Fruit fly (Drosophila melanogaster) whole organism, pupa: ENCODE measurements around the gene rictor.

Experiments
- CG10348 ChIP-seq: fragments of 200-800 bp; sonication (Bioruptor generic); IDR thresholded peaks from 2 replicates; pipeline ENCODE4 v1.3.6; 2022; ENCODE audit warnings: missing biosample characterization, missing genetic modification characterization
- CG12605 ChIP-seq: fragments of 200-800 bp; sonication (Bioruptor generic); IDR thresholded peaks from 2 replicates; pipeline ENCODE4 v1.3.6; 2022; ENCODE audit warnings: missing biosample characterization, missing genetic modification characterization
- CG13204 ChIP-seq: fragments of 200-800 bp; sonication (Bioruptor generic); optimal IDR thresholded peaks from 2 replicates; lab custom pipeline; 2018; ENCODE audit warnings: missing biosample characterization, mild to moderate bottlenecking, missing genetic modification characterization, moderate library complexity
- CG14655 ChIP-seq: fragments of 200-800 bp; sonication (Bioruptor generic); optimal IDR thresholded peaks from 3 replicates; lab custom pipeline; 2017; ENCODE audit warnings: mild to moderate bottlenecking, missing biosample characterization, missing genetic modification reagents, missing genetic modification characterization
- CG15710 ChIP-seq: fragments of 200-800 bp; sonication (Bioruptor generic); optimal IDR thresholded peaks from 2 replicates; lab custom pipeline; 2018; ENCODE audit warnings: missing biosample characterization, mild to moderate bottlenecking, missing genetic modification characterization, moderate library complexity
- CG17806 ChIP-seq: fragments of 200-800 bp; sonication (Bioruptor generic); optimal IDR thresholded peaks from 2 replicates; lab custom pipeline; 2018; ENCODE audit warnings: missing biosample characterization, mild to moderate bottlenecking, missing genetic modification characterization, moderate library complexity
- CG32121 ChIP-seq: fragments of 200-800 bp; sonication (Bioruptor generic); IDR thresholded peaks from 2 replicates; pipeline ENCODE4 v1.3.6; 2022; ENCODE audit warnings: missing biosample characterization, missing genetic modification characterization
- CG34367 ChIP-seq: fragments of 200-800 bp; sonication (Bioruptor generic); optimal IDR thresholded peaks from 2 replicates; lab custom pipeline; 2018; ENCODE audit warnings: missing biosample characterization, mild to moderate bottlenecking, missing genetic modification characterization
- CG4496 ChIP-seq: fragments of 200-800 bp; sonication (Bioruptor generic); IDR thresholded peaks from 3 replicates; pipeline ENCODE4 v1.3.6; 2022; ENCODE audit warnings: missing biosample characterization, missing genetic modification characterization
- CG8159 ChIP-seq: fragments of 200-800 bp; sonication (Bioruptor generic); optimal IDR thresholded peaks from 3 replicates; lab custom pipeline; 2018; ENCODE audit warnings: missing biosample characterization, mild to moderate bottlenecking, missing genetic modification characterization, moderate library complexity
- CG8301 ChIP-seq: fragments of 200-800 bp; sonication (Bioruptor generic); optimal IDR thresholded peaks from 2 replicates; lab custom pipeline; 2018; ENCODE audit warnings: missing biosample characterization, mild to moderate bottlenecking, missing genetic modification characterization
- CG9948 ChIP-seq: fragments of 200-800 bp; sonication (Bioruptor generic); optimal IDR thresholded peaks from 2 replicates; lab custom pipeline; 2018; ENCODE audit warnings: missing biosample characterization, mild to moderate bottlenecking, missing genetic modification characterization, moderate library complexity
- D1 ChIP-seq: fragments of 200-800 bp; sonication (Bioruptor generic); optimal IDR thresholded peaks from 2 replicates; lab custom pipeline; 2018; ENCODE audit warnings: missing biosample characterization, mild to moderate bottlenecking, missing genetic modification characterization, moderate library complexity
- EcR ChIP-seq: fragments of 200-800 bp; sonication (Bioruptor generic); optimal IDR thresholded peaks from 3 replicates; lab custom pipeline; 2019; ENCODE audit warnings: missing biosample characterization, missing genetic modification characterization, mild to moderate bottlenecking, moderate library complexity, missing genetic modification reagents
- Ets98B ChIP-seq: fragments of 200-800 bp; sonication (Bioruptor generic); IDR thresholded peaks from 2 replicates; pipeline ENCODE4 v1.3.6; 2022; ENCODE audit warnings: missing biosample characterization, missing genetic modification characterization
- Pif1A ChIP-seq: fragments of 200-800 bp; sonication (Bioruptor generic); optimal IDR thresholded peaks from 3 replicates; lab custom pipeline; 2016; ENCODE audit warnings: missing biosample characterization, missing genetic modification characterization
- Pif1B ChIP-seq: fragments of 200-800 bp; sonication (Bioruptor generic); optimal IDR thresholded peaks from 3 replicates; lab custom pipeline; 2016; ENCODE audit warnings: missing biosample characterization, missing genetic modification characterization
- Snoo ChIP-seq: fragments of 200-800 bp; sonication (Bioruptor generic); optimal IDR thresholded peaks from 3 replicates; lab custom pipeline; 2017; ENCODE audit warnings: missing biosample characterization, mild to moderate bottlenecking, missing genetic modification characterization, inconsistent platforms
- fd96Ca ChIP-seq: fragments of 200-800 bp; sonication (Bioruptor generic); IDR thresholded peaks from 3 replicates; pipeline ENCODE4 v1.3.6; 2022; ENCODE audit warnings: missing biosample characterization, missing genetic modification characterization
- gl ChIP-seq: fragments of 200-800 bp; sonication (Bioruptor generic); optimal IDR thresholded peaks from 2 replicates; lab custom pipeline; 2018; ENCODE audit warnings: missing biosample characterization, mild to moderate bottlenecking, missing genetic modification characterization

Gene rictor

DNA sequence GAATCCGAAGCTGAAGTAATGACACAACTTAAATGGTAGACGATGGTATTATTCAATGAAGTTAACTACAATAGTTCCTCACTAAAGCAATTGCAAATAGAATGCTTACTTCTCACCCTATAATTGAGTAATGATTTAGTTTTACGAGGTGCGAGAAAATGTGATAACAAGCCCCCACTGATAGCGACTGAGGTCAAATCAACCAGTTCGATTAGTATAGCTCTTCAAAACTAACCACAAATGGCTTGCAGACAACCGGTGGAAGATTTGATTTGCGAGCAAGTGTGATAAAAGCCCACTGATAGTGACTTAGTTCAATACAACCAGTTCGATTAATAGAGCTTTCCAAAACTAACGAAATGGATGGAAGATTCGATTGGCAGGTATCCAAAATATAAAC is 21.7 kb downstream of the rictor start:
- TF ChIP-seq CG34367 (tag; lab: Kevin White, UChicago), result no peak
- TF ChIP-seq Snoo (tag; lab: Kevin White, UChicago), result no peak

DNA sequence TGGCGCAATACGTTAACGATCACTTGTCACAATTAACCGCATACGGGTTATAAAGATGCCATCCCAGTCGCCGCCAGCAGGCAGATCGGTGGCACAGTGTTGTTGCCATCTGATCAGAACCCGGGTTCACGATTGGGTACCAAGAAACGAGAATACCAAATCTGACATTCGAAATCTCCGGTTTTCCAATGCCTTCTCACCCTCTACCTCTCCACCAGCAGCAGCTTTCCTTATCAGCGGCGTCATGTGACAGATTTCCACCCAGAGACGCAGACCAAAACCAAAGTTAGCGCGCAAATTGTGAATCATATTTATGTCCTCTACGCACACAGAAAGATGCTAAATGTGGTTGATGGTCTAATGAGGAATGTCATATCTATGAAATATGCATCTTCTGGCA is 22.4 kb downstream of the rictor start:
- TF ChIP-seq Ets98B (GFP tag; lab: Robert Waterston, UW), result no peak
- no peak for TF ChIP-seq D1 (tag; lab: Kevin White, UChicago)
- no peak for TF ChIP-seq Snoo (tag; lab: Kevin White, UChicago)
- TF ChIP-seq fd96Ca, result no peak
- no peak for TF ChIP-seq Pif1A (GFP tag; lab: Kevin White, UChicago)
- TF ChIP-seq, all 21 proteins: peak for 0

DNA sequence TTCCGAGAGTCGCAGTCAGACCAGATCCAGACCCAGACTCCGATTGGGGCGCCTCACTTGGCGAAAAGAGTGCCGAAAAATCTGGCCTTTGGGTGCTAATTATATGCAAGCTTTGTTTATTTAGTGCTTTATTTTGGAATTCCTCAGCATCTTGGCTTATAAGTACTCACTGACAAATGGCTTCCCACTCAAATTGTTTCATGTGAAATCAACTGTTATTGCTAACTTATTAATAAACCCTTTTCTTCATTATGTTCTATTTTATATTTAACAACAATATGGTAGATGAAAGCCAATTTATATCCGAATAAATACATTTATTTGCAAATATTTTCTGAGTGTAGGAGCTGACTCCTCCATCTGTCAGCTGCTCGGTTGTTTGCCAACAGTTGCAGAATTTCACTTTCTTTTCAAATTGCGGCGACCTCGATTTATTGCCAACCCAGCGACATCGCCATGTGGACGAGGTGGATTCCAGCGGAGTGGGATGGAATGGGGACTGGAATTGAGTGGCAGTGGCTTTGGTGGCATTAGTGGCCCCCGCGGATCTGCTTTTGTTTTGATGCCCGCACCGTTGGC is 31.1 kb downstream of the rictor start:
- TF ChIP-seq Pif1B (GFP tag; lab: Kevin White, UChicago) (peak; percentile 54), CG17806 (peak; percentile 51), CG8301 (tag; lab: Kevin White, UChicago) (peak; percentile 82), CG34367 (tag; lab: Kevin White, UChicago) (peak; percentile 20), CG15710 (peak; percentile 49), Pif1A (GFP tag; lab: Kevin White, UChicago) (peak; percentile 74), D1 (tag; lab: Kevin White, UChicago) (peak; percentile 45), CG14655 (peak; percentile 79), fd96Ca (0 out of 3 replicates have a peak, but pooled peaks have one; percentile 31), CG13204 (GFP tag; lab: Kevin White, UChicago) (no peak), CG12605 (GFP tag; lab: Robert Waterston, UW) (0 out of 2 replicates have a peak, but pooled peaks have one; percentile 11), Ets98B (GFP tag; lab: Robert Waterston, UW) (peak; percentile 42; the same call in 1 of the 2 replicates), CG8159 (tag; lab: Kevin White, UChicago) (peak; percentile 66), CG32121 (no peak), CG9948 (tag; lab: Kevin White, UChicago) (no peak), gl (tag; lab: Kevin White, UChicago) (no peak)

DNA sequence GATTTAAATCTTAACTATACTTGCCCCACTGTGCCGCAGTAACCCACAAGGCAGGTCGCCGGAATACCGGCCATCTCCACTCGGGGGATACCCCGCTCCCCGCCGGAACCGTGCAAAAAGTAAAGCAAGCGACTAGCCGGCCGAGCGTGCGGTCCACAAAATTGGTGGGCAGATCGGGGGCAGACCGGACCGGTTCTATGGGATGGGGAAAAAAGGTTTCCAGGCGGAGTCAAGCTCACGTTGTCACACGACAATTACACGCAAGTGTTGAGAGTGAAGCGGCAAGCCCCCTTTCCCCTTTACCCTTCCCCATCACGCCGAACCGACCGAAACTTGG is 35.8 kb downstream of the rictor start:
- TF ChIP-seq fd96Ca, result no peak
- TF ChIP-seq CG4496 (GFP tag; lab: Robert Waterston, UW), result peak; percentile 74
- TF ChIP-seq CG14655, result no peak
- 0 out of 2 replicates have a peak, but pooled peaks have one; percentile 28 for TF ChIP-seq CG10348 (GFP tag; lab: Robert Waterston, UW)
- no peak for TF ChIP-seq CG9948 (tag; lab: Kevin White, UChicago)
- TF ChIP-seq EcR, result peak; percentile 35
- TF ChIP-seq CG34367 (tag; lab: Kevin White, UChicago), result no peak
- TF ChIP-seq CG32121, result 0 out of 2 replicates have a peak, but pooled peaks have one; percentile 12
- no peak for TF ChIP-seq Pif1A (GFP tag; lab: Kevin White, UChicago)
- peak; percentile 93 for TF ChIP-seq CG13204 (GFP tag; lab: Kevin White, UChicago)

DNA sequence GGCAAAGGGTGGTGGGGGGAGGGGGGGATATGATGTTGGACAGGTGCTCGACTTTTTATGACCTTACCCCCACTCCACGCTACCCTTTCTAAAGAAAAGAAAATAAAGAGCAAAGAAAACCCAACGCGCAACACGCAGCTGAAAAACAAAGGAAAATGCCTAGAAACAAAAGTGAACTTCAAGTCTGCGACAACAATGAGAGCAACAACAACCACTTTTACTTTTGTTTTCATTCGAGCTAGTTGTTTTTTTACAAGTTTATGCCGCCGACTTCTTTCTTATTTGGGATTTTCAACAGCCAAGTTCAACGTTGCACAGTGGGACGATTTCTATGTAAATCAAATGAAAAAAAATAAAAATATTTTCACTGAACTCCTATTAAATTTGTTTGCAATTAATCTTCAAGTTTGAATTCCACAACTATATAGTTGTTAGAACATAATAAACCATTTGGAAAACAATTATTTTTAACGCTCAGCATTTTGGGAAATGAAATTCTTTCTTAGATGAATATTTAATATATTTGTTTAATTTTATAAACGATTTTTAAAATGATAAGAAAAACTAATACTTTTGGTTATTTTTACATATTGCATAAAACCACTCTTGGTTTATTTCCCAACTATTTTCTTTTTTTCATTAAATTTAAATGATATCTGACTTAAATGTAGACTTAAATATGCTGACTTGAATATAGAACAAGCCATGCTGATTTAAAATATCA is 36.3 kb downstream of the rictor start:
- TF ChIP-seq CG17806 (peak; percentile 43), D1 (tag; lab: Kevin White, UChicago) (peak; percentile 32), CG9948 (tag; lab: Kevin White, UChicago) (peak; percentile 74), Snoo (tag; lab: Kevin White, UChicago) (peak; percentile 33), CG14655 (peak; percentile 72), CG8159 (tag; lab: Kevin White, UChicago) (peak; percentile 81), gl (tag; lab: Kevin White, UChicago) (no peak), CG8301 (tag; lab: Kevin White, UChicago) (peak; percentile 47), CG13204 (GFP tag; lab: Kevin White, UChicago) (no peak), CG34367 (tag; lab: Kevin White, UChicago) (peak; percentile 24), CG15710 (peak; percentile 60)

DNA sequence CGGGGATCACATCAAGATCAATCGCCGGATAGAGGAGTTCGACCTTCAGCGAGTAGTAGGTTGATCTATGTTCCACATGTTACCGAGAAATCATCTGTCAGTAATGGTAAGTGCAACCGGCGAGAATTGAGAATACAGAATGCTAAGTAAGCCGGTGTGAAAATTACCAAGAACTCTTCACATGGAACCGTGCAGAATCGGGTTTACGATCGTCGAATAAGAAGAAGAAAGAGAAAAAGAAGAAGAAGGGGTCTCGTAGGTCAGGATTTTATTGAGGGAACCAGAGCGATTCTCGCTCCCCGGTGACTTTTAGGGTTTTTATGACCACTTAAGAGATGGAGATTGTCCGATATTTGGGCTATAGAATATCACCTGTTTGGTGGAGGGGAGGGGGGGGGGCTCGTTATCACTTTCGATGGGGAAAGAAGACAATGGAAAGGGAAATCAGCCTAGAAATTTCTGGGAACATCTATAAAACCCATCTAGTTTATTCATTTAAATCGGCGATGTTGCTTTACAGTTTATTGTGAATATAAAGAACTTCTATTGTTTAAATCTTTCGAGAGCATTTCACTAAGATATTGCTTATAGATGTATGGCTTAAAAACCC is 40.0 kb downstream of the rictor start:
- no peak for TF ChIP-seq D1 (tag; lab: Kevin White, UChicago)

DNA sequence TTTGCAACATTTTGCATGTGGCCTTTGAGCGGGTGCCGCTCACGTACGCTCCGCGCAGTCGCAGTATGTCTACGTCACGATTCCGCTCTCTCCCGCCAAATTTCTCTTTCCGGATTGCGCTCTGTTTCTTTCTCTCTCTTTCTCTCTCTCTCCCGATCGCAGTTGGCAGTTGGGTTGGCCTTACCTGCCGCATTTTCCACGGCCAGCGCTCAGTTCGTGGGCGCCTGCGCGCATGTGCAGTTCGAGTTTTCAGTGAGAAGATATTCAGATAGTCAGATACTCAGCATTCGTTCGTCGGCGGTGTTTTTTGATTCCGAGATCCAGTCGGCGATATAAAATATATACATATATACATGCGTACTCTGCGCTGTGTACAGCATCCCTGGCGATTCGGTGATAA is 40.6 kb downstream of the rictor start, which contains the start of gene CG7884:
Gene CG7884 (plus strand): TSS at position 208 of the 400 bp plus-strand sequence.
- TF ChIP-seq Snoo (tag; lab: Kevin White, UChicago), result no peak
- peak; percentile 69 for TF ChIP-seq CG4496 (GFP tag; lab: Robert Waterston, UW)
- TF ChIP-seq EcR, result peak; percentile 12
- peak; percentile 19 for TF ChIP-seq Pif1A (GFP tag; lab: Kevin White, UChicago)
- TF ChIP-seq Ets98B (GFP tag; lab: Robert Waterston, UW), result peak; percentile 22; the same call in 1 of the 2 replicates
- TF ChIP-seq CG12605 (GFP tag; lab: Robert Waterston, UW), result 0 out of 2 replicates have a peak, but pooled peaks have one; percentile 9
- TF ChIP-seq CG32121, result no peak
- peak; percentile 53 for TF ChIP-seq Pif1B (GFP tag; lab: Kevin White, UChicago)
- TF ChIP-seq CG17806, result no peak
- TF ChIP-seq CG13204 (GFP tag; lab: Kevin White, UChicago), result peak; percentile 64
